Fruit fly (Drosophila melanogaster) whole organism, pupa: ENCODE results near the gene CG4820.

Experiments
- CG12605 ChIP-seq: fragments of 200-800 bp; sonication (Bioruptor generic); IDR thresholded peaks from 2 replicates; pipeline ENCODE4 v1.3.6; 2022; ENCODE audit warnings: missing biosample characterization, missing genetic modification characterization
- CG13204 ChIP-seq: fragments of 200-800 bp; sonication (Bioruptor generic); optimal IDR thresholded peaks from 2 replicates; lab custom pipeline; 2018; ENCODE audit warnings: missing biosample characterization, mild to moderate bottlenecking, missing genetic modification characterization, moderate library complexity
- CG14655 ChIP-seq: fragments of 200-800 bp; sonication (Bioruptor generic); optimal IDR thresholded peaks from 3 replicates; lab custom pipeline; 2017; ENCODE audit warnings: mild to moderate bottlenecking, missing biosample characterization, missing genetic modification reagents, missing genetic modification characterization
- CG15710 ChIP-seq: fragments of 200-800 bp; sonication (Bioruptor generic); optimal IDR thresholded peaks from 2 replicates; lab custom pipeline; 2018; ENCODE audit warnings: missing biosample characterization, mild to moderate bottlenecking, missing genetic modification characterization, moderate library complexity
- CG17806 ChIP-seq: fragments of 200-800 bp; sonication (Bioruptor generic); optimal IDR thresholded peaks from 2 replicates; lab custom pipeline; 2018; ENCODE audit warnings: missing biosample characterization, mild to moderate bottlenecking, missing genetic modification characterization, moderate library complexity
- CG32121 ChIP-seq: fragments of 200-800 bp; sonication (Bioruptor generic); IDR thresholded peaks from 2 replicates; pipeline ENCODE4 v1.3.6; 2022; ENCODE audit warnings: missing biosample characterization, missing genetic modification characterization
- CG34367 ChIP-seq: fragments of 200-800 bp; sonication (Bioruptor generic); optimal IDR thresholded peaks from 2 replicates; lab custom pipeline; 2018; ENCODE audit warnings: missing biosample characterization, mild to moderate bottlenecking, missing genetic modification characterization
- CG4496 ChIP-seq: fragments of 200-800 bp; sonication (Bioruptor generic); IDR thresholded peaks from 3 replicates; pipeline ENCODE4 v1.3.6; 2022; ENCODE audit warnings: missing biosample characterization, missing genetic modification characterization
- CG8159 ChIP-seq: fragments of 200-800 bp; sonication (Bioruptor generic); optimal IDR thresholded peaks from 3 replicates; lab custom pipeline; 2018; ENCODE audit warnings: missing biosample characterization, mild to moderate bottlenecking, missing genetic modification characterization, moderate library complexity
- CG8301 ChIP-seq: fragments of 200-800 bp; sonication (Bioruptor generic); optimal IDR thresholded peaks from 2 replicates; lab custom pipeline; 2018; ENCODE audit warnings: missing biosample characterization, mild to moderate bottlenecking, missing genetic modification characterization
- CG9948 ChIP-seq: fragments of 200-800 bp; sonication (Bioruptor generic); optimal IDR thresholded peaks from 2 replicates; lab custom pipeline; 2018; ENCODE audit warnings: missing biosample characterization, mild to moderate bottlenecking, missing genetic modification characterization, moderate library complexity
- D1 ChIP-seq: fragments of 200-800 bp; sonication (Bioruptor generic); optimal IDR thresholded peaks from 2 replicates; lab custom pipeline; 2018; ENCODE audit warnings: missing biosample characterization, mild to moderate bottlenecking, missing genetic modification characterization, moderate library complexity
- EcR ChIP-seq: fragments of 200-800 bp; sonication (Bioruptor generic); optimal IDR thresholded peaks from 3 replicates; lab custom pipeline; 2019; ENCODE audit warnings: missing biosample characterization, missing genetic modification characterization, mild to moderate bottlenecking, moderate library complexity, missing genetic modification reagents
- Ets98B ChIP-seq: fragments of 200-800 bp; sonication (Bioruptor generic); IDR thresholded peaks from 2 replicates; pipeline ENCODE4 v1.3.6; 2022; ENCODE audit warnings: missing biosample characterization, missing genetic modification characterization
- Pif1A ChIP-seq: fragments of 200-800 bp; sonication (Bioruptor generic); optimal IDR thresholded peaks from 3 replicates; lab custom pipeline; 2016; ENCODE audit warnings: missing biosample characterization, missing genetic modification characterization
- Pif1B ChIP-seq: fragments of 200-800 bp; sonication (Bioruptor generic); optimal IDR thresholded peaks from 3 replicates; lab custom pipeline; 2016; ENCODE audit warnings: missing biosample characterization, missing genetic modification characterization
- Snoo ChIP-seq: fragments of 200-800 bp; sonication (Bioruptor generic); optimal IDR thresholded peaks from 3 replicates; lab custom pipeline; 2017; ENCODE audit warnings: missing biosample characterization, mild to moderate bottlenecking, missing genetic modification characterization, inconsistent platforms
- fd96Ca ChIP-seq: fragments of 200-800 bp; sonication (Bioruptor generic); IDR thresholded peaks from 3 replicates; pipeline ENCODE4 v1.3.6; 2022; ENCODE audit warnings: missing biosample characterization, missing genetic modification characterization
- gl ChIP-seq: fragments of 200-800 bp; sonication (Bioruptor generic); optimal IDR thresholded peaks from 2 replicates; lab custom pipeline; 2018; ENCODE audit warnings: missing biosample characterization, mild to moderate bottlenecking, missing genetic modification characterization
- rn ChIP-seq: fragments of 200-800 bp; sonication (Bioruptor generic); IDR thresholded peaks from 2 replicates; pipeline ENCODE4 v1.3.6; 2022; ENCODE audit warnings: missing biosample characterization, missing genetic modification characterization

CG4820 gene

DNA sequence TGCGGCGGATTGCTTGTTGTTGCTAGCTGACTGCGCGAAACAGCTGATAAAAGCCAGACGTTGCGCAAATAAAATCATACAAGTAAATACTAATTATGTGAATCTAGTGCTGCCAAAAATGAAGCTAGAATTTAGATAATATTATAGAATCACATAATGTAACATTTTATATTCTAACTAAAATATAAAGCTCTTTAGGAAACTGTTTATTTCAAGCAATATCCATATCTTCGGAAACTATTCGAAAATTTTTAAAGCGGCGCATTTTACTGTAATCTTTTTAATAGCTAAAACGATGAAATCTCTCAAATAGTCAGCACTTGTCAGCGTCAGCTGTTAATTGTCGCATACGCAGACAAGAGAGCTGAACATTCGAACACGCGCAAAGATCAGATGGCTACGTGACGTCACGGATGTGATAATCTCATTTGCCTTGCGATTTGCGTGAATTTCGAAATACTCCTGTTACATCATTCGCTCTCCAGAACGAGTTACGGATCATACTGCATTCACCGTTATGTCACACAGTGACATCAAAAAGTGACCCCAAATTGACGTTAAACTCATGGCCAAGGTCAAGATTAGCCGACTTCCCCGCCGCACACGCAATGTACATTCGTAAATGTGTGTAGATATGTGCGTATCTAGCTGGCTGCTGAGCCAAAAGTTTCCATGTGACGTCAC lies 26.9 kb downstream of the CG4820 start:
- TF ChIP-seq fd96Ca (GFP tag; lab: Robert Waterston, UW) (no peak), CG4496 (GFP tag; lab: Robert Waterston, UW) (no peak), CG13204 (GFP tag; lab: Kevin White, UChicago) (no peak), CG14655 (GFP tag; lab: Kevin White, UChicago) (no peak), Pif1B (GFP tag; lab: Kevin White, UChicago) (no peak), EcR (peak; percentile 17)

DNA sequence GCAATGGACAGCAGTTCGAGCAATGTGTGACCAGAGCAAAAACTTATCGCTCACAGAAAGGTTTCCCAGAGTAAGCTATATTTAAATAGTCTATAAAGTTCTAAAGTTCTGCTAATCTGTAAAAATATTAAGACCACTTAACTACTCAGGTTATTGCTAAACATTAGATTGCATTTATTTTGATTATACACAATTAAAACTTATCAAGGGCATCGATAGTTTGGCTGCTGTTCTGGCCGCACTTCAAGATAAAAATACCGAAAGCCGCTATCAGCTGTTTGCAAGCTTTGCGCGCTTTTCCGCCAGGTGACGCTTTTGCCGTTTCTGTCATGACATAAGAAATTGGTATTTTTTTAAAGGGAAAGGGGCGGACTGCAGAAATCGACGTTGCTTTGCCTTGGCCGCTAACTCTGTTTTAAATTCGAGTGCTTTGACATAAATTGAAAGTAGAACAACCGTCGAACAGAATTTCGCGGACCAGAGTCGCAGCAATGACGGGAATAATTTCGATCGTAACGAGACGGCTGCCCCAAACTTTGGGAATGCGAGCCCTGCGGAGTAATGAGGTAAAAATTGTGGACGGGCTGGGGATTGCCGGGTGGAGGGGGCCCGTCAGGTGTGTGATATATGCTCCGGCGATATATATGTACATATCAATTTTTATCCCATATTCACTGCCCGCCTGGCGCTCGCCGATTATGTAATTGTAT lies 27.8 kb downstream of the CG4820 start, which contains the start of the genes CG17734 and CG5214:
CG17734 (minus strand) TSS at position 49 of the 710 bp plus-strand sequence.
CG5214 (plus strand) TSS at position 352 of the 710 bp plus-strand sequence.
- TF ChIP-seq CG14655 (GFP tag; lab: Kevin White, UChicago) = no peak
- no peak for TF ChIP-seq Snoo
- TF ChIP-seq CG13204 (GFP tag; lab: Kevin White, UChicago) = no peak
- no peak for TF ChIP-seq D1 (tag; lab: Kevin White, UChicago)
- no peak for TF ChIP-seq gl (tag; lab: Kevin White, UChicago)
- TF ChIP-seq CG8159 (tag; lab: Kevin White, UChicago) = no peak
- TF ChIP-seq fd96Ca (GFP tag; lab: Robert Waterston, UW) = no peak
- no peak for TF ChIP-seq CG8301 (tag; lab: Kevin White, UChicago)
- TF ChIP-seq CG12605 (GFP tag; lab: Robert Waterston, UW) = no peak
- TF ChIP-seq CG15710 (tag; lab: Kevin White, UChicago) = no peak
- TF ChIP-seq Pif1A (GFP tag; lab: Kevin White, UChicago) = no peak
- no peak for TF ChIP-seq Ets98B

DNA sequence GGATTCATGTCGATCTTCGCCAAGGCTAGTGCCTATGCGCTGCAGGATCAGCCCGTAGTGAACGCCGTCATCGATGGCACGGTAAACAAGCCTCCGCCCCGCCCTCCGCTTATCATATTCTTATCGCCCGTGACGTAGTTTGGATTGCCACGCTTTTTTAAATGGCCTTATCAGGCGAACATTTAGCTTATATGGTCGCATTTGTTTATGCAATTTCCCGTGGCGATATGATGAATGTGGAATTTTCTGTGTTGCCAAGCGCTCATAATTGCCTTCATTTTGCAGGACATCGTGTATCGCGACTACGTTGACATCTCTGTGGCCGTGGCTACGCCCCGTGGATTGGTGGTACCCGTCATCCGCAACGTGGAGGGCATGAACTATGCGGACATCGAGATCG lies 29.5 kb downstream of the CG4820 start:
- TF ChIP-seq rn (GFP tag; lab: Robert Waterston, UW) (no peak), EcR (no peak)

DNA sequence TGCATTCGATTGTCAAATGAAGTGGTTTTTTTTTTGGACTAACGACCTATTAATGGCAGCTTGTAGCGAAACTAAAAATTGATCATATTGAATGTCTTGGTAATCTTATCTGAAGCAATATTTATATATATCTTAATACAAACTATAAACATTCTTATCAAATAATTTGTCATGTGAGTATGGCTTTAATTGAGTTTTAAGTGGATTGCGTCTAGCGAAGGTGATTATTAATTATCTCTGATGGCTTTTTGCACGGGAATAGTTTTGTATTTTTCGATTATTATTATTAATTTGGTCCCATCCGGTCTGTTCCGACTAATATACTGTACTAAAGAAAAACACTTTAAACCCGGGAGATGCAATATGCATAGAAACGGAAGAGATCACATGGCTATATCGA lies 30.5 kb downstream of the CG4820 start:
- TF ChIP-seq CG4496 (GFP tag; lab: Robert Waterston, UW) (no peak), CG15710 (tag; lab: Kevin White, UChicago) (no peak), fd96Ca (GFP tag; lab: Robert Waterston, UW) (no peak), Ets98B (no peak), gl (tag; lab: Kevin White, UChicago) (no peak), Pif1A (GFP tag; lab: Kevin White, UChicago) (no peak), CG12605 (GFP tag; lab: Robert Waterston, UW) (no peak), CG8301 (tag; lab: Kevin White, UChicago) (no peak), CG9948 (no peak), CG34367 (tag; lab: Kevin White, UChicago) (no peak), Snoo (no peak), CG14655 (GFP tag; lab: Kevin White, UChicago) (no peak), rn (GFP tag; lab: Robert Waterston, UW) (no peak), CG13204 (GFP tag; lab: Kevin White, UChicago) (no peak)

DNA sequence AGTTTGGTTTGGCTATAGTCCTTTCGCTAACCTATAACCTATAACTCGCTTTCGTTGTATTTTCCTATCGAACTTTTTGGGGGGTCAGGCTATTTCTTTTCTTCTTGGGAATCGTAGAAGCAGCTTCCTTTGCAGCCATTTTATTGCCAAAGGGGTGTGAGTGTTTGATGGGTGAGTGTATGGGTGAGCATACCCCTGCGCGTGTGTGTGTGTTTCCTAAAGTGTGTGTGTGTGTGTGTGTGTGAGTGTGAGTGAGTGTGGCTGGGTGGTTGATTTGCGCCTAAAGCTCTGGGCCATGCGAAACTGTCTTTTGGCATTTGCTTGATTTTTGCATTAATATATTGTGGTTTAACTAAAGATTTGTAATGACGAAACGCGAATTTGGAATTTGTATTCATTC lies 37.4 kb downstream of the CG4820 start:
- no peak for TF ChIP-seq CG4496 (GFP tag; lab: Robert Waterston, UW)
- TF ChIP-seq CG8301 (tag; lab: Kevin White, UChicago) = no peak
- TF ChIP-seq gl (tag; lab: Kevin White, UChicago) = no peak
- no peak for TF ChIP-seq rn (GFP tag; lab: Robert Waterston, UW)
- no peak for TF ChIP-seq fd96Ca (GFP tag; lab: Robert Waterston, UW)
- no peak for TF ChIP-seq CG14655 (GFP tag; lab: Kevin White, UChicago)
- TF ChIP-seq Pif1A (GFP tag; lab: Kevin White, UChicago) = no peak
- no peak for TF ChIP-seq CG12605 (GFP tag; lab: Robert Waterston, UW)
- no peak for TF ChIP-seq Snoo

DNA sequence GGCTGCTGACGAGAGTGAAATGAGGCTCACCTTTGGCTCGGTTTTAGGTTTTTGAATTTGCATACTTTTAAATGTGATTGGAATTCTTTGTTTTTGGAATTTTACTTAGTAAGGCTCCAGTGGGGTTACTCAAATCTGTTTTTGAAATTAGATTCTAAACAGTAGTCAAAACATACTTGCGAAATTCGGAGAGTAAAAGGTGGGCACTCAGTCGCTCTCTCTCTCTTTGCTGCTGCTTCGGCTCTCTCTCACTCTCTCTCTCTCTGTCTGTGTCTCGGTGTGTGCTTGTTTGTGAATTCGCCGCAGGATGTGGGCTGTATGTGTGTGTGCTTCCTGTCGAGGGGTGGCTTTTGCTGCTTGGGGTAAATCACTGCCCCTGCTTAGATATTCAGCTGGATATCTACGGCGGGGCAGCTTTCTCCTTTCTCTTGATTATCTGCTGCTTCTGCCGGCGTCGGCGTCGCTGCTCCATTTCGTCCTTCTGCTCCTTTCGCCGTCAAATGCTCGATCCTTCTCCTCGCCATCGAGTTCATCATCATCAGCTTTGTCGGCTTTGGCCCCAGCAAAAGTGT lies 38.1 kb downstream of the CG4820 start:
- TF ChIP-seq Ets98B (no peak), CG9948 (no peak), CG32121 (GFP tag; lab: Robert Waterston, UW) (no peak), CG34367 (tag; lab: Kevin White, UChicago) (no peak), rn (GFP tag; lab: Robert Waterston, UW) (no peak), Pif1B (GFP tag; lab: Kevin White, UChicago) (no peak), CG17806 (no peak), CG8159 (tag; lab: Kevin White, UChicago) (no peak)
